Worm (Caenorhabditis elegans): ENCODE results near the gene unc-7.

- TF ChIP-seq tag-97 (GFP tag; IDR thresholded peaks at IDR 0.05) (no peak), ZK546.5 (tag; optimal IDR thresholded peaks at IDR 0.05) (no peak), dmd-6 (GFP tag; IDR thresholded peaks at IDR 0.05) (no peak)
Observed at ce11 chrX:15076909-15077308, 70.6 kb downstream of the unc-7 start.

All from whole organism, L4 larva.